Worm (Caenorhabditis elegans) whole organism, L4 larva: ENCODE results near the gene F42A6.5.

Source experiments
- F10B5.3 ChIP-seq: sonication (generic microtip); optimal IDR thresholded peaks from 2 replicates; lab custom pipeline; 2016; ENCODE audit warnings: mild to moderate bottlenecking, missing genetic modification characterization, missing compliant biosample characterization
- dmd-6 ChIP-seq: fragments of 200-800 bp; sonication (Bioruptor generic); IDR thresholded peaks from 2 replicates; pipeline ENCODE4 v1.3.6; 2022; ENCODE audit warnings: missing genetic modification reagents, missing genetic modification characterization, missing compliant biosample characterization
- dpl-1 ChIP-seq: fragments of 150-350 bp; optimal IDR thresholded peaks from 2 replicates; lab custom pipeline; 2014; ENCODE audit warnings: missing biosample characterization, missing genetic modification reagents, missing genetic modification characterization
- lin-39 ChIP-seq: fragments of 150-350 bp; optimal IDR thresholded peaks from 2 replicates; lab custom pipeline; 2014; ENCODE audit warnings: missing biosample characterization, missing genetic modification reagents, missing genetic modification characterization
- nhr-11 ChIP-seq: fragments of 150-350 bp; optimal IDR thresholded peaks from 2 replicates; lab custom pipeline; 2014; ENCODE audit warnings: missing biosample characterization, missing genetic modification characterization
- pqm-1 ChIP-seq: sonication (generic microtip); optimal IDR thresholded peaks from 2 replicates; lab custom pipeline; 2017; ENCODE audit warnings: missing biosample characterization, missing genetic modification characterization
- skn-1 ChIP-seq: fragments of 150-350 bp; optimal IDR thresholded peaks from 2 replicates; lab custom pipeline; 2014; ENCODE audit warnings: missing biosample characterization, missing genetic modification characterization
- spr-1 ChIP-seq: sonication (generic microtip); optimal IDR thresholded peaks from 2 replicates; lab custom pipeline; 2016; ENCODE audit warnings: mild to moderate bottlenecking, missing genetic modification characterization, missing compliant biosample characterization
- unc-39 ChIP-seq: sonication (generic microtip); optimal IDR thresholded peaks from 2 replicates; lab custom pipeline; 2017; ENCODE audit warnings: missing biosample characterization, missing genetic modification characterization

DNA sequence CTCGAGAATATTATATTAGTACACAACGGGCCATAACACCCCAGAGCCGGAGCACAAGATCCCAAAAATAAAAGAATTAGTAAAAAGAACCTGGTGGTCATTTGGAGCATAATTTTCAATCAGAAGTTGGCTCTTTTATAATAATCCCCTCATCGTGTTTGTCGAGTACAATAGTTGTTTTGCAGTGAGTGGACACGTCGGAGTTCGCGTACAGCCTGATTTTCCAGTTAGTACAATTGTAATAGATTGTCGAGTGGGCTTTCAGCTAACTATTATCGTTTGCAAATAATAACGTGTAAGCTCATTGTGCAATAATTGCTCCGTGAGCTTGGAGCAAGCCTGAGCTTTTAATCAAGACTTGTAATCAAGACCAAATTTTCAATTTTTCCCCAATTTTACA lies 24.2 kb downstream of the F42A6.5 start, which contains the start of gene W08E12.9:
- TF ChIP-seq unc-39 (no peak), F10B5.3 (no peak), nhr-11 (tag; lab: Kevin White, UChicago) (no peak), pqm-1 (tag; lab: Kevin White, UChicago) (no peak), dpl-1 (GFP tag; lab: Kevin White, UChicago) (no peak), spr-1 (tag; lab: Kevin White, UChicago) (no peak), lin-39 (tag; lab: Kevin White, UChicago) (no peak), dmd-6 (GFP tag; lab: Robert Waterston, UW) (no peak), skn-1 (no peak)
